Worm (Caenorhabditis elegans): ENCODE results near the gene F43H9.4.

The F43H9.4 gene

DNA sequence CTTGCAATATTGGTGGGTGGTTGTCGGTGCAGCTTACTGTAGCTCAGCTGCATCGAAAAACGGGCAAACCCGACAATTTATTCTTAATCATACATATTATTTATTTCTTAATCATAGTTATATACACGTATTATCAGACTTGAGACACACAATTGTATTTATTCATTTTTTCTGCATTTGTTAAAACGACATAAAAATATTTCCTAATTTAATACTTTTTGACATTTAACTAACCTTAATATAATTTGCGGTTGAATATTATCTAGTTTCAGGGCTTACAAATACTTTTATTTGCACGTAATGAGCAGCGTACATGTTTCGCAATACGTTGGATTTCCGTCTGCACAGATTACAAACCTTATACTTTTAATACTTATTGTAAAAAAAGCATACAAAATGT is 31.9 kb downstream of the F43H9.4 start, which contains the start of gene str-138:
Gene str-138 (plus strand): TSS at position 301 of the 400 bp plus-strand sequence.
- TF ChIP-seq sma-3 (GFP tag; optimal IDR thresholded peaks at IDR 0.05) (no peak), unc-39 (tag; optimal IDR thresholded peaks at IDR 0.05) (no peak), nhr-129 (tag; optimal IDR thresholded peaks at IDR 0.05) (no peak), nhr-10 (tag; optimal IDR thresholded peaks at IDR 0.05) (no peak)

DNA sequence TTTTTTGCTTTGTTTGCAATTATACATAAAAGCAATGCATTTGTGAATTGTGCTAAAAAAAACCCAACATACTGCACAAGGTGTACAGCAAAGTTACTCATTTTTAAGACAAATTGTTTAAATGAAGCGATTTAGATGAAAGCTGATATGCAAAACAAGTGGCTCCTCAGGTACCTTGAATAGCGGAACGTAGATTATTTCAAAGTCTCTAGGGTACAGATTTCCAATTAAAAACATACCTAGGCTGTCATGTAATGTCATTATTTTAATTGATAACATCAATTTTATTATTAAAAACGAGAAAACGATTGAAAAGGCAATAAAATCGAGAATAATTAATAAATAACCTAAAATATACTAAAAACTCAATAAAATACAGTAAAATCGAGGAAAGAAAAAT is 35.6 kb downstream of the F43H9.4 start, which contains the start of gene str-139:
Gene str-139 (minus strand): TSS at position 101 of the 400 bp plus-strand sequence.
- no peak for TF ChIP-seq aly-2 (tag; optimal IDR thresholded peaks at IDR 0.05)
- TF ChIP-seq F13H6.1 (tag; optimal IDR thresholded peaks at IDR 0.05), result no peak
- no peak for TF ChIP-seq nhr-11 (tag; optimal IDR thresholded peaks at IDR 0.05)
- no peak for TF ChIP-seq sma-9 (GFP tag; optimal IDR thresholded peaks at IDR 0.05)
- no peak for TF ChIP-seq sma-9 (tag; optimal IDR thresholded peaks at IDR 0.05)
- TF ChIP-seq fos-1 (tag; optimal IDR thresholded peaks at IDR 0.05), result no peak
- no peak for TF ChIP-seq elt-3 (tag; optimal IDR thresholded peaks at IDR 0.05)
- TF ChIP-seq unc-39 (tag; optimal IDR thresholded peaks at IDR 0.05), result no peak
- TF ChIP-seq snpc-4 (tag; optimal IDR thresholded peaks at IDR 0.05), result no peak
- TF ChIP-seq sem-4 (tag; optimal IDR thresholded peaks at IDR 0.05), result no peak
- TF ChIP-seq unc-55 (GFP tag; optimal IDR thresholded peaks at IDR 0.05), result no peak
- TF ChIP-seq nhr-23 (tag; optimal IDR thresholded peaks at IDR 0.05), result no peak
- TF ChIP-seq Y55F3AM.14 (GFP tag; optimal IDR thresholded peaks at IDR 0.05), result no peak
- no peak for TF ChIP-seq mdl-1 (tag; optimal IDR thresholded peaks at IDR 0.05)
- no peak for TF ChIP-seq dmd-4 (tag; optimal IDR thresholded peaks at IDR 0.05)
- TF ChIP-seq alr-1 (tag; optimal IDR thresholded peaks at IDR 0.05), result no peak

DNA sequence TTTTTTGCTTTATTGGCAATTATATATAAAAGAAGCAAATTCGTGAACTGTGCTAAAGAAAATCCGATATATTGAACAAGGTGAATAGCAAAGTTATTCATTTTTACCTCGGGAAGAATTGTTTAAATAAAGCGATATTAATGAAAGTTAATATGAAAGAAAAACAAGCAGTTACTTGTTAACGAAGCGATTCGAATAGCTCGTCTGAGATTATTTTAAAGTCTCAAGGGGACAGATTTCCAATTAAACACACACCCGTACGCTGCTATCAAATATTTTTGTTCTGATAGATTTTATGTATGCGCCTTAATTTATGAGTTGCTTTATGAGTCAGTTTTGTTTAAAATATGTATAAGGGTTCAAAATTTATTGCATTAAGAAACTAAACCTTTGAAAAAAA is 41.3 kb downstream of the F43H9.4 start, which contains the start of gene str-140:
Gene str-140 (minus strand): TSS at position 101 of the 400 bp plus-strand sequence.
- TF ChIP-seq C34F6.9 (tag; optimal IDR thresholded peaks at IDR 0.05) (no peak), gmeb-1 (tag; optimal IDR thresholded peaks at IDR 0.05) (no peak), nhr-23 (tag; optimal IDR thresholded peaks at IDR 0.05) (no peak), peb-1 (tag; optimal IDR thresholded peaks at IDR 0.05) (no peak), elt-3 (tag; optimal IDR thresholded peaks at IDR 0.05) (no peak), lin-39 (tag; optimal IDR thresholded peaks at IDR 0.05) (no peak), Y55F3AM.14 (GFP tag; optimal IDR thresholded peaks at IDR 0.05) (no peak)

DNA sequence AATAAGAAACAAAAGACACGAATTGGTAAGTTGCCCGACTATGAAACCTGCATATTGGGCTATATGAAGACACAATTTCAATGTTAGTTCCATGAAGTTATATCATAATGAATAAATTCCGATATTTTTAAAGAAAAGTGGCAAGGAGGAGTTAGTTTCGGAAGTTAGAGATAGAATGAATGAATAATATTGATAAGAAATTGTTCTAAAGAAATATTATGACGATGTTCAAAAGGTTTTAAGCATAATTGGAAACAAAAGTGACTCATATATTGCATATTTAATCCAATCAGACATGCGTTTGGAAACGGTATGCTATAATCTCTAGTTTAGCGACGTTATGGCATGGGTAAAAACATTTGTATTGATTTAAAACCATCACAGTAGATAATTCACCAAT is 43.1 kb downstream of the F43H9.4 start, which contains the start of gene str-143:
Gene str-143 (minus strand): TSS at position 101 of the 400 bp plus-strand sequence.
- no peak for TF ChIP-seq nhr-11 (tag; optimal IDR thresholded peaks at IDR 0.05)
- no peak for TF ChIP-seq nhr-129 (tag; optimal IDR thresholded peaks at IDR 0.05)
- TF ChIP-seq R02D3.7 (tag; optimal IDR thresholded peaks at IDR 0.05), result no peak
- no peak for TF ChIP-seq fos-1 (tag; optimal IDR thresholded peaks at IDR 0.05)
- no peak for TF ChIP-seq ZK546.5 (tag; optimal IDR thresholded peaks at IDR 0.05)
- no peak for TF ChIP-seq F13H6.1 (tag; optimal IDR thresholded peaks at IDR 0.05)
- TF ChIP-seq ceh-16 (tag; optimal IDR thresholded peaks at IDR 0.05), result no peak
- no peak for TF ChIP-seq egl-27 (tag; optimal IDR thresholded peaks at IDR 0.05)
- TF ChIP-seq mbf-1 (tag; optimal IDR thresholded peaks at IDR 0.05), result no peak
- no peak for TF ChIP-seq nhr-25 (tag; optimal IDR thresholded peaks at IDR 0.05)
- no peak for TF ChIP-seq sma-9 (GFP tag; optimal IDR thresholded peaks at IDR 0.05)
- no peak for TF ChIP-seq sma-9 (tag; optimal IDR thresholded peaks at IDR 0.05)
- TF ChIP-seq dmd-4 (tag; optimal IDR thresholded peaks at IDR 0.05), result no peak
- no peak for TF ChIP-seq unc-39 (tag; optimal IDR thresholded peaks at IDR 0.05)
- TF ChIP-seq unc-62 (GFP tag; optimal IDR thresholded peaks at IDR 0.05), result no peak
- TF ChIP-seq nhr-23 (tag; optimal IDR thresholded peaks at IDR 0.05), result no peak
- TF ChIP-seq nhr-6 (tag; optimal IDR thresholded peaks at IDR 0.05), result no peak
- no peak for TF ChIP-seq ceh-82 (tag; optimal IDR thresholded peaks at IDR 0.05)
- TF ChIP-seq aly-2 (tag; optimal IDR thresholded peaks at IDR 0.05), result no peak

DNA sequence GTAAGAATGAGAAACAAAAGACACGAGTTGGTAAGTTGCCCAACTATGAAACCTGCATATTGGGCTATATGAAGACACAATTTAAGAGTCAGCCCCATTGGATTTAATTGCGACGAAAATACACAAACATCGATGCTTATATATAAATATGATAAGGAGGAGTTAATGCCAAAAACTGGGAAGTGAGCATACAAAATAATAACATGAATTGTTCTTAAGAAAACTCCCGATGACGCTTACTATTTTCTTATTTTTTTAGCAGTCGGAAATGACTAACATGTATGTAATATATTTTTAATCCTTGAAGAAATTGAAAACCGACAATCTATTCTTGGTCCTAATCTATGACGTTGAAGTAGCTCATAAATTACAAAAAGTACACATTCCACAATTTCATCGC is 45.5 kb downstream of the F43H9.4 start, which contains the start of gene str-144:
Gene str-144 (minus strand): TSS at position 101 of the 400 bp plus-strand sequence.
- TF ChIP-seq ceh-82 (tag; optimal IDR thresholded peaks at IDR 0.05) (no peak), nhr-12 (tag; optimal IDR thresholded peaks at IDR 0.05) (no peak), ceh-16 (tag; optimal IDR thresholded peaks at IDR 0.05) (no peak), skn-1 (tag; optimal IDR thresholded peaks at IDR 0.05) (no peak), mbf-1 (tag; optimal IDR thresholded peaks at IDR 0.05) (no peak), C34F6.9 (tag; optimal IDR thresholded peaks at IDR 0.05) (no peak), dmd-4 (tag; optimal IDR thresholded peaks at IDR 0.05) (no peak), peb-1 (tag; optimal IDR thresholded peaks at IDR 0.05) (no peak), zag-1 (tag; optimal IDR thresholded peaks at IDR 0.05) (no peak), Y55F3AM.14 (GFP tag; optimal IDR thresholded peaks at IDR 0.05) (no peak), sma-9 (GFP tag; optimal IDR thresholded peaks at IDR 0.05) (no peak), sma-9 (tag; optimal IDR thresholded peaks at IDR 0.05) (no peak), alr-1 (tag; optimal IDR thresholded peaks at IDR 0.05) (no peak), nhr-23 (tag; optimal IDR thresholded peaks at IDR 0.05) (no peak), mdl-1 (tag; optimal IDR thresholded peaks at IDR 0.05) (no peak), blmp-1 (tag; optimal IDR thresholded peaks at IDR 0.05; ENCODE audit: insufficient read depth) (no peak), nhr-6 (tag; optimal IDR thresholded peaks at IDR 0.05) (no peak), nhr-237 (tag; optimal IDR thresholded peaks at IDR 0.05) (no peak), nhr-129 (tag; optimal IDR thresholded peaks at IDR 0.05) (no peak), crh-2 (tag; optimal IDR thresholded peaks at IDR 0.05) (no peak), sem-4 (tag; optimal IDR thresholded peaks at IDR 0.05) (no peak)
